Worm (Caenorhabditis elegans): Measurements from ENCODE around the gene F01G10.4.

DNA sequence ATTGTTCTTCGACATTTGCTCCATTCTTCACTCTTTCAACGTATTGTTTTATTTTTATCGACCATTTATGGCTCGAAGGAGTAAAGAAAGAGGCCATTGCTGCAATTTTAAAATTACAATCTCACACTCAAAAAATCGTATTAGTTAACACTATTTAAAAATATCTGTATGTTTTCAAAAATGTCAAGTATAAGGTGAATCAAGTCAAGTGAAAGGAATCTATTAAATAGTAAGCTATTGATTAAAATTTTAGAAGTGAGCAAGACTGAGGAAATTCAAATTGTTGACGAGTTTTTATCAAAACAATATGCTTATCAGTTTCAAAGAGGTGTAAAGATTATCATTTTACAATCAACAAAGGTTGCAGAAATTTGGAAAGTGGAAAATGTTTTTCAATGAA is at the start of gene F01G10.4:
- TF ChIP-seq ceh-82 (tag; optimal IDR thresholded peaks at IDR 0.05) (no peak), snpc-4 (tag; optimal IDR thresholded peaks at IDR 0.05) (no peak), zag-1 (tag; optimal IDR thresholded peaks at IDR 0.05) (no peak), F37D6.2 (tag; optimal IDR thresholded peaks at IDR 0.05) (no peak), ceh-44 (GFP tag; IDR thresholded peaks at IDR 0.05) (no peak), nhr-28 (tag; optimal IDR thresholded peaks at IDR 0.05) (no peak), egl-43 (GFP tag; IDR thresholded peaks at IDR 0.05) (no peak), unc-39 (tag; optimal IDR thresholded peaks at IDR 0.05) (no peak), lir-3 (tag; optimal IDR thresholded peaks at IDR 0.05) (no peak), ama-1 (optimal IDR thresholded peaks at IDR 0.05) (no peak), gei-8 (GFP tag; optimal IDR thresholded peaks at IDR 0.05) (no peak), nhr-237 (tag; optimal IDR thresholded peaks at IDR 0.05) (no peak), nhr-76 (tag; optimal IDR thresholded peaks at IDR 0.05) (no peak)

Data from whole organism, L4 larva.